Fruit fly (Drosophila melanogaster) whole organism, embryonic: ENCODE results near the gene RunxB.

ENCODE experiments used
- Abd-B ChIP-seq: fragments of 200-800 bp; sonication (Bioruptor generic); optimal IDR thresholded peaks from 2 replicates; lab custom pipeline; 2018; ENCODE audit warnings: missing biosample characterization, mild to moderate bottlenecking, missing genetic modification characterization, moderate library complexity
- Atf-2 ChIP-seq: fragments of 200-800 bp; sonication (Bioruptor generic); optimal IDR thresholded peaks from 2 replicates; lab custom pipeline; 2016; ENCODE audit warnings: missing biosample characterization, missing genetic modification characterization
- CG11085 ChIP-seq: fragments of 200-800 bp; sonication (Bioruptor generic); IDR thresholded peaks from 2 replicates; pipeline ENCODE4 v1.3.6; 2022; ENCODE audit warnings: missing biosample characterization, missing genetic modification characterization
- CG12071 ChIP-seq: fragments of 200-800 bp; sonication (Bioruptor generic); optimal IDR thresholded peaks from 3 replicates; lab custom pipeline; 2018; ENCODE audit warnings: missing biosample characterization, mild to moderate bottlenecking, missing genetic modification characterization
- CG12769 ChIP-seq: fragments of 200-800 bp; sonication (Bioruptor generic); optimal IDR thresholded peaks from 2 replicates; lab custom pipeline; 2019; ENCODE audit warnings: missing biosample characterization, mild to moderate bottlenecking, missing genetic modification characterization, moderate library complexity
- CG12942 ChIP-seq: fragments of 200-800 bp; sonication (Bioruptor generic); optimal IDR thresholded peaks from 3 replicates; lab custom pipeline; 2016; ENCODE audit warnings: missing biosample characterization, missing genetic modification characterization
- CG16815 ChIP-seq: fragments of 200-800 bp; sonication (Bioruptor generic); optimal IDR thresholded peaks from 3 replicates; lab custom pipeline; 2017; ENCODE audit warnings: missing biosample characterization, mild to moderate bottlenecking, missing genetic modification characterization
- CG18262 ChIP-seq: fragments of 200-800 bp; optimal IDR thresholded peaks from 3 replicates; lab custom pipeline; 2019; ENCODE audit warnings: missing biosample characterization, mild to moderate bottlenecking, missing genetic modification characterization, moderate library complexity
- CG18619 ChIP-seq: fragments of 200-800 bp; sonication (Bioruptor generic); optimal IDR thresholded peaks from 3 replicates; lab custom pipeline; 2017; ENCODE audit warnings: missing biosample characterization, mild to moderate bottlenecking, missing genetic modification characterization
- CG2129 ChIP-seq: fragments of 200-800 bp; sonication (Bioruptor generic); IDR thresholded peaks from 2 replicates; pipeline ENCODE4 v1.3.6; 2022; ENCODE audit warnings: missing biosample characterization, missing genetic modification characterization; ENCODE audit not compliant: partially characterized antibody
- CG31365 ChIP-seq: fragments of 200-800 bp; sonication (Bioruptor generic); optimal IDR thresholded peaks from 2 replicates; lab custom pipeline; 2018; ENCODE audit warnings: missing biosample characterization, mild to moderate bottlenecking, missing genetic modification characterization
- CG3407 ChIP-seq: fragments of 200-800 bp; sonication (Bioruptor generic); optimal IDR thresholded peaks from 2 replicates; lab custom pipeline; 2018; ENCODE audit warnings: missing biosample characterization, mild to moderate bottlenecking, missing genetic modification characterization
- CG3838 ChIP-seq: fragments of 200-800 bp; sonication (Bioruptor generic); optimal IDR thresholded peaks from 3 replicates; lab custom pipeline; 2016; ENCODE audit warnings: missing biosample characterization, missing genetic modification characterization
- CG6175 ChIP-seq: fragments of 200-800 bp; sonication (Bioruptor generic); IDR thresholded peaks from 3 replicates; pipeline ENCODE4 v1.3.6; 2022; ENCODE audit warnings: missing biosample characterization, missing genetic modification characterization
- CG7786 ChIP-seq: fragments of 200-800 bp; sonication (Bioruptor generic); optimal IDR thresholded peaks from 2 replicates; lab custom pipeline; 2016; ENCODE audit warnings: missing biosample characterization, missing genetic modification characterization
- CG7987 ChIP-seq: fragments of 200-800 bp; sonication (Bioruptor generic); optimal IDR thresholded peaks from 2 replicates; lab custom pipeline; 2018; ENCODE audit warnings: missing biosample characterization, mild to moderate bottlenecking, missing genetic modification characterization, moderate library complexity
- CG8281 ChIP-seq: fragments of 200-800 bp; sonication (Bioruptor generic); optimal IDR thresholded peaks from 2 replicates; lab custom pipeline; 2018; ENCODE audit warnings: missing biosample characterization, mild to moderate bottlenecking, missing genetic modification characterization, moderate library complexity
- Camta ChIP-seq: fragments of 200-800 bp; sonication (Bioruptor generic); optimal IDR thresholded peaks from 2 replicates; lab custom pipeline; 2016; ENCODE audit warnings: missing biosample characterization, missing genetic modification characterization
- Chrac-16 ChIP-seq: fragments of 200-800 bp; sonication (Bioruptor generic); optimal IDR thresholded peaks from 3 replicates; lab custom pipeline; 2016; ENCODE audit warnings: missing biosample characterization, missing genetic modification characterization
- CkIIα-i1 ChIP-seq: fragments of 200-800 bp; sonication (Bioruptor generic); IDR thresholded peaks from 2 replicates; pipeline ENCODE4 v1.3.6; 2022; ENCODE audit warnings: missing biosample characterization, missing genetic modification characterization
- Deaf1 ChIP-seq: fragments of 200-800 bp; optimal IDR thresholded peaks from 3 replicates; lab custom pipeline; 2019; ENCODE audit warnings: missing biosample characterization, mild to moderate bottlenecking, missing genetic modification characterization, moderate library complexity
- E2f1 ChIP-seq: fragments of 200-800 bp; sonication (Bioruptor generic); IDR thresholded peaks from 2 replicates; pipeline ENCODE4 v1.3.6; 2022; ENCODE audit warnings: missing biosample characterization, missing genetic modification characterization
- Eip74EF ChIP-seq, 2 experiments: fragments of 200-800 bp in 1 of 2; fragments of >200 bp in 1 of 2; sonication (Bioruptor generic) in 1 of 2; optimal IDR thresholded peaks; 2 replicates each; lab custom pipeline; 2017 to 2019; ENCODE audit warnings: missing biosample characterization in 2 of 2, missing genetic modification characterization in 2 of 2, mild to moderate bottlenecking in 1 of 2, moderate library complexity in 1 of 2
- HLH3B ChIP-seq: fragments of 200-800 bp; sonication (Bioruptor generic); IDR thresholded peaks from 2 replicates; pipeline ENCODE4 v1.3.6; 2022; ENCODE audit warnings: missing biosample characterization, missing genetic modification characterization
- Hr78 ChIP-seq, 2 experiments: fragments of 200-800 bp in 1 of 2; fragments of >200 bp in 1 of 2; sonication (Bioruptor generic) in 1 of 2; optimal IDR thresholded peaks; 2 replicates each; lab custom pipeline; 2017 to 2019; ENCODE audit warnings: missing biosample characterization in 2 of 2, missing genetic modification characterization in 2 of 2, mild to moderate bottlenecking in 1 of 2, moderate library complexity in 1 of 2
- Lim3 ChIP-seq: fragments of 200-800 bp; sonication (Bioruptor generic); IDR thresholded peaks from 2 replicates; pipeline ENCODE4 v1.3.6; 2022; ENCODE audit warnings: missing biosample characterization, missing genetic modification characterization
- MESR4 ChIP-seq: fragments of 200-800 bp; sonication (Bioruptor generic); optimal IDR thresholded peaks from 2 replicates; lab custom pipeline; 2018; ENCODE audit warnings: missing biosample characterization, mild to moderate bottlenecking, missing genetic modification characterization, moderate library complexity
- Med ChIP-seq: fragments of 200-800 bp; sonication (Bioruptor generic); peaks from one replicate; lab custom pipeline; 2016; ENCODE audit warnings: missing biosample characterization, missing genetic modification characterization, mild to moderate bottlenecking, inconsistent platforms, moderate library complexity
- NK7.1 ChIP-seq: fragments of 200-800 bp; sonication (Bioruptor generic); optimal IDR thresholded peaks from 3 replicates; lab custom pipeline; 2016; ENCODE audit warnings: missing biosample characterization, missing genetic modification characterization
- Neu2 ChIP-seq: fragments of 200-800 bp; sonication (Bioruptor generic); optimal IDR thresholded peaks from 3 replicates; lab custom pipeline; 2016; ENCODE audit warnings: missing biosample characterization, missing genetic modification characterization, borderline replicate concordance
- TFAM ChIP-seq: fragments of 200-800 bp; sonication (Bioruptor generic); optimal IDR thresholded peaks from 2 replicates; lab custom pipeline; 2017; ENCODE audit warnings: missing biosample characterization, missing genetic modification characterization, inconsistent platforms
- Usf ChIP-seq: fragments of 200-800 bp; sonication (Bioruptor generic); optimal IDR thresholded peaks from 2 replicates; lab custom pipeline; 2017; ENCODE audit warnings: missing genotype, missing biosample characterization, missing genetic modification characterization
- btn ChIP-seq: fragments of 200-800 bp; sonication (Bioruptor generic); optimal IDR thresholded peaks from 2 replicates; lab custom pipeline; 2016; ENCODE audit warnings: missing biosample characterization, missing genetic modification characterization
- chn ChIP-seq: fragments of 200-800 bp; sonication (Bioruptor generic); optimal IDR thresholded peaks from 2 replicates; lab custom pipeline; 2016; ENCODE audit warnings: missing biosample characterization, missing genetic modification characterization
- crol ChIP-seq: fragments of 200-800 bp; sonication (Bioruptor generic); IDR thresholded peaks from 2 replicates; pipeline ENCODE4 v1.3.6; 2022; ENCODE audit warnings: missing biosample characterization, missing genetic modification characterization
- dm ChIP-seq: fragments of 200-800 bp; sonication (Bioruptor generic); optimal IDR thresholded peaks from 3 replicates; lab custom pipeline; 2016; ENCODE audit warnings: missing biosample characterization, missing genetic modification characterization
- gce ChIP-seq: fragments of 200-800 bp; sonication (Bioruptor generic); IDR thresholded peaks from 3 replicates; pipeline ENCODE4 v1.3.6; 2022; ENCODE audit warnings: missing biosample characterization, missing genetic modification characterization
- gt ChIP-seq: fragments of 200-800 bp; sonication (Bioruptor generic); IDR thresholded peaks from 2 replicates; pipeline ENCODE4 v1.3.6; 2022; ENCODE audit warnings: missing biosample characterization, missing genetic modification characterization
- lbe ChIP-seq: fragments of 200-800 bp; sonication (Bioruptor generic); optimal IDR thresholded peaks from 2 replicates; lab custom pipeline; 2016; ENCODE audit warnings: missing biosample characterization, mild to moderate bottlenecking, missing genetic modification characterization
- nerfin-1 ChIP-seq: fragments of 200-800 bp; sonication (Bioruptor generic); optimal IDR thresholded peaks from 3 replicates; lab custom pipeline; 2019; ENCODE audit warnings: missing biosample characterization, mild to moderate bottlenecking, missing genetic modification characterization, moderate library complexity
- nerfin-2 ChIP-seq: fragments of 200-800 bp; sonication (Bioruptor generic); IDR thresholded peaks from 2 replicates; pipeline ENCODE4 v1.3.6; 2022; ENCODE audit warnings: missing biosample characterization, missing genetic modification characterization; ENCODE audit not compliant: partially characterized antibody
- org-1 ChIP-seq: fragments of 200-800 bp; sonication (Bioruptor generic); optimal IDR thresholded peaks from 2 replicates; lab custom pipeline; 2017; ENCODE audit warnings: missing biosample characterization, missing genetic modification characterization
- run ChIP-seq: fragments of 200-800 bp; sonication (Bioruptor generic); optimal IDR thresholded peaks from 3 replicates; lab custom pipeline; 2018; ENCODE audit warnings: missing biosample characterization, mild to moderate bottlenecking, missing genetic modification characterization
- sd ChIP-seq: fragments of 200-800 bp; sonication (Bioruptor generic); optimal IDR thresholded peaks from 3 replicates; lab custom pipeline; 2018; ENCODE audit warnings: missing biosample characterization, mild to moderate bottlenecking, missing genetic modification characterization, moderate library complexity
- sens ChIP-seq: fragments of 200-800 bp; sonication (Bioruptor generic); peaks from one replicate; lab custom pipeline; 2016; ENCODE audit warnings: missing biosample characterization, missing genetic modification characterization
- so ChIP-seq: fragments of 200-800 bp; sonication (Bioruptor generic); IDR thresholded peaks from 3 replicates; pipeline ENCODE4 v1.3.6; 2022; ENCODE audit warnings: missing biosample characterization, missing genetic modification characterization
- sqz ChIP-seq: fragments of 200-800 bp; sonication (Bioruptor generic); optimal IDR thresholded peaks from 3 replicates; lab custom pipeline; 2018; ENCODE audit warnings: missing biosample characterization, mild to moderate bottlenecking, missing genetic modification characterization
- stc ChIP-seq: fragments of 200-800 bp; sonication (Bioruptor generic); IDR thresholded peaks from 2 replicates; pipeline ENCODE4 v1.3.6; 2022; ENCODE audit warnings: missing biosample characterization, missing genetic modification characterization
- vnd ChIP-seq: fragments of 200-800 bp; sonication (Bioruptor generic); IDR thresholded peaks from 3 replicates; pipeline ENCODE4 v1.3.6; 2022; ENCODE audit warnings: missing biosample characterization, missing genetic modification characterization; ENCODE audit not compliant: partially characterized antibody
- wor ChIP-seq: fragments of 200-800 bp; sonication (Bioruptor generic); IDR thresholded peaks from 2 replicates; pipeline ENCODE4 v1.3.6; 2022; ENCODE audit warnings: missing biosample characterization, missing genetic modification characterization

RunxB gene

dm6 chrX:20518210-20518609 is 20.1 kb upstream of the RunxB start:
- TF ChIP-seq CG6175 (GFP tag; lab: Robert Waterston, UW) (peak; percentile 75; the same call in 1 of the 3 replicates), Hr78 (GFP tag; optimal IDR thresholded peaks at IDR 0.05; lab: Kevin White, UChicago) (peak in 1 of 2 experiments; percentile 69), crol (GFP tag; lab: Robert Waterston, UW) (0 out of 2 replicates have a peak, but pooled peaks have one; percentile 7), nerfin-2 (no peak), TFAM (GFP tag; lab: Kevin White, UChicago) (no peak), chn (GFP tag; lab: Kevin White, UChicago) (no peak), wor (GFP tag; lab: Robert Waterston, UW) (no peak), Deaf1 (peak; percentile 67), CG11085 (no peak), Eip74EF (GFP tag; optimal IDR thresholded peaks at IDR 0.05; lab: Kevin White, UChicago) (no peak), CG12769 (tag; lab: Kevin White, UChicago) (peak; percentile 79), Camta (GFP tag; lab: Kevin White, UChicago) (no peak), sd (tag; lab: Kevin White, UChicago) (peak; percentile 8), vnd (GFP tag; lab: Robert Waterston, UW) (no peak), Med (GFP tag; lab: Kevin White, UChicago) (peak; percentile 35)

- TF ChIP-seq CG12071 = no peak
- no peak for TF ChIP-seq CG7987 (GFP tag; lab: Kevin White, UChicago)
- TF ChIP-seq CG7786 (GFP tag; lab: Kevin White, UChicago) = peak; percentile 46
- TF ChIP-seq so (GFP tag; lab: Robert Waterston, UW) = no peak
- TF ChIP-seq MESR4 (GFP tag; lab: Kevin White, UChicago) = no peak
- TF ChIP-seq E2f1 (GFP tag; lab: Robert Waterston, UW) = 0 out of 2 replicates have a peak, but pooled peaks have one; percentile 39
- no peak for TF ChIP-seq gce (GFP tag; lab: Robert Waterston, UW)
- peak; percentile 15 for TF ChIP-seq CG12942 (GFP tag; lab: Kevin White, UChicago)
- peak; percentile 8 for TF ChIP-seq CG18619 (GFP tag; lab: Kevin White, UChicago)
- no peak for TF ChIP-seq NK7.1 (GFP tag; lab: Kevin White, UChicago)
- TF ChIP-seq sens = peak; percentile 92
- no peak for TF ChIP-seq org-1
- no peak for TF ChIP-seq CG31365 (tag; lab: Kevin White, UChicago)
- TF ChIP-seq Camta (GFP tag; lab: Kevin White, UChicago) = peak; percentile 22
- peak; percentile 17 for TF ChIP-seq Chrac-16 (GFP tag; lab: Kevin White, UChicago)
- no peak for TF ChIP-seq lbe (GFP tag; lab: Kevin White, UChicago)
- TF ChIP-seq dm (GFP tag; lab: Kevin White, UChicago) = no peak
- TF ChIP-seq Neu2 (GFP tag; lab: Kevin White, UChicago) = no peak
- TF ChIP-seq sqz (GFP tag; lab: Kevin White, UChicago) = no peak
- peak; percentile 42; the same call in 1 of the 2 replicates for TF ChIP-seq HLH3B (GFP tag; lab: Robert Waterston, UW)
- no peak for TF ChIP-seq CG18262 (tag; lab: Kevin White, UChicago)
- TF ChIP-seq btn (GFP tag; lab: Kevin White, UChicago) = peak; percentile 20
- TF ChIP-seq CG3838 (GFP tag; lab: Kevin White, UChicago) = no peak
- TF ChIP-seq stc (GFP tag; lab: Robert Waterston, UW) = peak; percentile 52; the same call in 1 of the 2 replicates
- peak; percentile 24 for TF ChIP-seq nerfin-1 (tag; lab: Kevin White, UChicago)
- no peak for TF ChIP-seq gt (GFP tag; lab: Robert Waterston, UW)
- no peak for TF ChIP-seq CG3407
- TF ChIP-seq run (tag; lab: Kevin White, UChicago) = peak; percentile 19
- TF ChIP-seq Deaf1 = no peak
- peak; percentile 8 for TF ChIP-seq CG16815 (GFP tag; lab: Kevin White, UChicago)
- TF ChIP-seq Abd-B = no peak
- peak; percentile 22 for TF ChIP-seq Atf-2 (GFP tag; lab: Kevin White, UChicago)
- no peak for TF ChIP-seq Usf
- no peak for TF ChIP-seq CG8281 (tag; lab: Kevin White, UChicago)
- TF ChIP-seq CkIIα-i1 (GFP tag; lab: Robert Waterston, UW) = no peak
- no peak for TF ChIP-seq Lim3
- TF ChIP-seq CG2129 (GFP tag; lab: Robert Waterston, UW) = no peak
Measured at dm6 chrX:20519049-20519448, 19.2 kb upstream of the RunxB start.
